Fruit fly (Drosophila melanogaster): ENCODE results near the gene CG43095.

CG43095 gene

DNA sequence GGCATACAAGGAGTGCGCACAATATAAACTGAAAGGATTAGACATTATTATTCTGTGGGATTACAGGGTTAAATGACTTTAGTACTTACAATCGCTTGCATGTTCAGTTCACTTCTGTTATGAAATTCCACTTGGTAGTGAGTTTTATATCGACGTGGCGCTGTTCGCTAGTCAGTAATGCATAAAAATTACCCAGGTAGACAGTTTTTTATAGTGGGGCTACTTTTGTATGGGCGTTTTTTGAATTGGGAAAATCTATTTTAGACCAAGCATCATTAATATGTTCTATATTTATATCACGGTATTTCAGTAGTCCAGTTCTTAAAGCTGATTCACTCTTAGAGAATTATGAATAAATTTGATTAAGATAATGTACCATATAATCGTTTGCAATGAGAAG, at the start of gene CG43095:
Gene CG43095 (minus strand): TSS at position 101 of the 400 bp plus-strand sequence.
- TF ChIP-seq ttk (optimal IDR thresholded peaks at IDR 0.05) (no peak), Myc (optimal IDR thresholded peaks at IDR 0.05) (no peak), psq (optimal IDR thresholded peaks at IDR 0.05) (no peak), Sin3A (optimal IDR thresholded peaks at IDR 0.05) (no peak), h (optimal IDR thresholded peaks at IDR 0.05) (no peak), insv (optimal IDR thresholded peaks at IDR 0.05) (no peak)

dm6 chr3R:22816437-22817173, 45.0 kb upstream of the CG43095 start:
- TF ChIP-seq ttk (optimal IDR thresholded peaks at IDR 0.05): no peak
- TF ChIP-seq psq (optimal IDR thresholded peaks at IDR 0.05): no peak
- no peak for TF ChIP-seq Myc (optimal IDR thresholded peaks at IDR 0.05)
- TF ChIP-seq Sin3A (optimal IDR thresholded peaks at IDR 0.05): no peak
- no peak for TF ChIP-seq h (optimal IDR thresholded peaks at IDR 0.05)
- no peak for TF ChIP-seq insv (optimal IDR thresholded peaks at IDR 0.05)

- TF ChIP-seq insv (optimal IDR thresholded peaks at IDR 0.05) (no peak), psq (optimal IDR thresholded peaks at IDR 0.05) (no peak), h (optimal IDR thresholded peaks at IDR 0.05) (no peak)
Observed at dm6 chr3R:22816078-22816436, 44.5 kb upstream of the CG43095 start, which contains the start of gene CG13840. CG13840 (minus strand) TSS chr3R:22816178.

- no peak for TF ChIP-seq insv (optimal IDR thresholded peaks at IDR 0.05)
- TF ChIP-seq psq (optimal IDR thresholded peaks at IDR 0.05): no peak
- TF ChIP-seq h (optimal IDR thresholded peaks at IDR 0.05): no peak
- no peak for TF ChIP-seq Myc (optimal IDR thresholded peaks at IDR 0.05)
- no peak for TF ChIP-seq Sin3A (optimal IDR thresholded peaks at IDR 0.05)
- TF ChIP-seq ttk (optimal IDR thresholded peaks at IDR 0.05): no peak
Observed at dm6 chr3R:22810277-22810676, 38.7 kb upstream of the CG43095 start.

DNA sequence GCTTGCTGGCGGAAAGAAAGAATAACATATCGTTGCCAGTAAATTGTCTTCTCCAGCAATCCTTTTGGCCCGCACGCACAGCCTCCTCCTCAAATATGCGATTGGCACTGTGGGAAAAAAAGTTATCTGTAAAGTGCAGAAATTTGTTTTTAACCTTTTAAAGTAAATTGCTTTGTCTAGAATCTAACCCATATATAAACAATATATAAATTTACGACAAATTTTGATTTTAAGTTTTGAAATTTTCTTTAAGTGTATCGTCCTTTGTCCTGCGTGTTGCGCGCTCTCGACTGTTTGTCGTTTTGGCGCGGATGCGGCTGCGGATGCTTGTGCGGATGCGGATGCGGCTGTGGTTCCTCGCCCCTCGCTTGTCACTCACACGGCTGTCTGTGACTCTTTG, 35.6 kb upstream of the CG43095 start:
- TF ChIP-seq insv (optimal IDR thresholded peaks at IDR 0.05) (no peak), h (optimal IDR thresholded peaks at IDR 0.05) (no peak), psq (optimal IDR thresholded peaks at IDR 0.05) (no peak), Myc (optimal IDR thresholded peaks at IDR 0.05) (no peak), Sin3A (optimal IDR thresholded peaks at IDR 0.05) (no peak), ttk (optimal IDR thresholded peaks at IDR 0.05) (no peak)

DNA sequence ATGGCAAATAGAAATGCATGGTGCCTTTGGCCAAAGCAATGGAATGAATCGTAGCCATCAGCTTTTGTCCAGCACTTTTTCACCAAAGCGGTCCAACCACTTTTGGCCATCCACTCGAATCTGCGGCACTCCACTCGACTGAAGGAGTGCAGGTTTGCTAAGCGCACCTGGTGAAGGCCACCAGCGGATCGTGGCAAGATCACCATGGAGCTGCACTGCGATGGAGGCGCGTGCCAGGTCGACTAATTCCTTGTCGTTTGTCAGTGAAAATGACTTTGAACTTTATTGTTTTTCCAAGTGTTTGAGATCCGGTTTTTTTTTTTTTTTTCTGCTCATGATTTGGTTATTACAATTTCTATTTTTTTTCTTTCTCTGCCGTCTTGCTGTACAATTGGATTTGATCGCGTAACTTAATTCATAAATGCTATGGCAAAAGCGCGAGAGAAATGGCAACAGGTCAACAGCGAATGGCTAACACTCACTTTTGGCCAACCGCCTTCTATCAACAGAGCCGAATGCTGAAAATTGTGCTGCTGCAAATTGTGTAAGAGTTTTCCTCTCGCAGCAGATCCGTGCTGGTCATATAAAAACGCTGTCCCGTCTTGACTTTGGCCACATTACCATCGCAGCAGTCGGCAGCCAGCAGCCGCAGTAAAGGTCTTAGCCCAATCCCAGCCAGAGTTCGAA, 32.2 kb upstream of the CG43095 start, which contains the start of gene CG7031:
Gene CG7031 (plus strand): TSS at position 637 of the 687 bp plus-strand sequence.
- TF ChIP-seq h (optimal IDR thresholded peaks at IDR 0.05) (no peak), psq (optimal IDR thresholded peaks at IDR 0.05) (no peak), Myc (optimal IDR thresholded peaks at IDR 0.05) (no peak), ttk (optimal IDR thresholded peaks at IDR 0.05) (no peak), insv (optimal IDR thresholded peaks at IDR 0.05) (no peak)

DNA sequence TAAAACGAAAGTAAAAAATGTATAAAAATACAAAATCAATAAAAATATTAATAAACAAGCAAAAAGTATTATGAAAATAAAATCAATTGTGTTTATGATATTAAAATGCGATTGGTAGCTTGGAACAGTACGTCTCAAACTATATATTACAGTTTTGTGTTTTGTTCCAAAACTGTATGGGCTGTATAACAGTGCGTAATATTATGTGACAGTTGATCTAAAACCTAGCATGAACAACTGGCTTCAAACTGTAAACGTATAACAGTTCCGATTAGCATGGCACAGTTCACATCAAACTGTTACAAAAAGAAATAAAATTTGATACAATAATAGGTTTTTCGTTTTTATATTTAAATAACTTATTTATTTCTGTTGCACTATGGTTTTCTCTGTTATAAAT, 22.4 kb upstream of the CG43095 start:
- TF ChIP-seq Sin3A (optimal IDR thresholded peaks at IDR 0.05) (no peak), ttk (optimal IDR thresholded peaks at IDR 0.05) (no peak), h (optimal IDR thresholded peaks at IDR 0.05) (no peak), Myc (optimal IDR thresholded peaks at IDR 0.05) (no peak), psq (optimal IDR thresholded peaks at IDR 0.05) (no peak), insv (optimal IDR thresholded peaks at IDR 0.05) (no peak)

dm6 chr3R:22789106-22789505, 17.5 kb upstream of the CG43095 start:
- TF ChIP-seq ttk (optimal IDR thresholded peaks at IDR 0.05) (no peak), Sin3A (optimal IDR thresholded peaks at IDR 0.05) (no peak), h (optimal IDR thresholded peaks at IDR 0.05) (no peak), insv (optimal IDR thresholded peaks at IDR 0.05) (no peak), psq (optimal IDR thresholded peaks at IDR 0.05) (no peak), Myc (optimal IDR thresholded peaks at IDR 0.05) (no peak)

dm6 chr3R:22784674-22785316, 13.2 kb upstream of the CG43095 start:
- TF ChIP-seq Myc (optimal IDR thresholded peaks at IDR 0.05) (no peak), insv (optimal IDR thresholded peaks at IDR 0.05) (no peak), ttk (optimal IDR thresholded peaks at IDR 0.05) (no peak), h (optimal IDR thresholded peaks at IDR 0.05) (no peak), Sin3A (optimal IDR thresholded peaks at IDR 0.05) (no peak), psq (optimal IDR thresholded peaks at IDR 0.05) (no peak)

dm6 chr3R:22781412-22781811, 9.8 kb upstream of the CG43095 start:
- TF ChIP-seq h (optimal IDR thresholded peaks at IDR 0.05): no peak

DNA sequence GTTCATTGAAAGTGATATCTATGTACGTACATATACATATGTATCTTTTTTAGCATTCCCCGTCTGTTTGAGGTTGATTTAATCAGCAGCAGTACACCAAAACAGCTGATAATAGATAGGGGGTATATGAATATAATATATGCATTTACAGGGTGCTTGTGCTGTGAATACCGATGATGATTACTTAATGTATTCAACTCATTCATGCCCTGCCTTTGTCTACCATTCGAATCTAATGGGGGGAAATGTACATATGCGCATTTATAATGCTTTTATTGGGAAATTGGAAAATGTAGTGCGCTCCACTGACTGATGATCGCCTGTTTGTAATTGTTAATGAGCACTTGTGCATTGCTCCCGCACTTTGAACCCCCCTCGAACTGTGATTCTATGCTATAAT, 8.6 kb upstream of the CG43095 start:
- no peak for TF ChIP-seq Myc (optimal IDR thresholded peaks at IDR 0.05)
- no peak for TF ChIP-seq psq (optimal IDR thresholded peaks at IDR 0.05)
- no peak for TF ChIP-seq h (optimal IDR thresholded peaks at IDR 0.05)
- no peak for TF ChIP-seq Sin3A (optimal IDR thresholded peaks at IDR 0.05)

DNA sequence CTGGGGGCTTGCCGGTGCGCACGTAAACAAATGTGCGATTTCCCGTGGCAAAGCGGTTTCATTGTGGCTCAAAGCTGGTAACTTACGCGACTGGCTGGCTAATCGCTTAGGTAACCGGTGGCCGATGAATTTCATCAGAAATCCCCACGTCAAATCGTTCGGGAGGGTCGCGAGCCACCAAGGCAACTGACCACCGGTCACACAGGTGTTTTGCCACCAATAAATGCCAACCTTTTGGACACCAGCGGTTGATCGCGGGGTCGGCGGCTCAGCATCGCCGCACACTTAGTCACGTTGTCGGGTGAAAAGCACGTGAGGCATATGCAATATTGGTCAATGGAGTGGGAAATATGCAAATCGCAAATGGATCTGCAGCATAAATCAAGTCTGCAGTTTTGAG, 4.9 kb upstream of the CG43095 start:
- TF ChIP-seq Sin3A (optimal IDR thresholded peaks at IDR 0.05): no peak
- no peak for TF ChIP-seq h (optimal IDR thresholded peaks at IDR 0.05)
- no peak for TF ChIP-seq insv (optimal IDR thresholded peaks at IDR 0.05)
- TF ChIP-seq ttk (optimal IDR thresholded peaks at IDR 0.05): no peak
- TF ChIP-seq psq (optimal IDR thresholded peaks at IDR 0.05): no peak
- TF ChIP-seq Myc (optimal IDR thresholded peaks at IDR 0.05): no peak

All from Kc167 (cell line).